ENCODE assay signal across 2 fruit fly cellular contexts in the genomic region with DNA sequence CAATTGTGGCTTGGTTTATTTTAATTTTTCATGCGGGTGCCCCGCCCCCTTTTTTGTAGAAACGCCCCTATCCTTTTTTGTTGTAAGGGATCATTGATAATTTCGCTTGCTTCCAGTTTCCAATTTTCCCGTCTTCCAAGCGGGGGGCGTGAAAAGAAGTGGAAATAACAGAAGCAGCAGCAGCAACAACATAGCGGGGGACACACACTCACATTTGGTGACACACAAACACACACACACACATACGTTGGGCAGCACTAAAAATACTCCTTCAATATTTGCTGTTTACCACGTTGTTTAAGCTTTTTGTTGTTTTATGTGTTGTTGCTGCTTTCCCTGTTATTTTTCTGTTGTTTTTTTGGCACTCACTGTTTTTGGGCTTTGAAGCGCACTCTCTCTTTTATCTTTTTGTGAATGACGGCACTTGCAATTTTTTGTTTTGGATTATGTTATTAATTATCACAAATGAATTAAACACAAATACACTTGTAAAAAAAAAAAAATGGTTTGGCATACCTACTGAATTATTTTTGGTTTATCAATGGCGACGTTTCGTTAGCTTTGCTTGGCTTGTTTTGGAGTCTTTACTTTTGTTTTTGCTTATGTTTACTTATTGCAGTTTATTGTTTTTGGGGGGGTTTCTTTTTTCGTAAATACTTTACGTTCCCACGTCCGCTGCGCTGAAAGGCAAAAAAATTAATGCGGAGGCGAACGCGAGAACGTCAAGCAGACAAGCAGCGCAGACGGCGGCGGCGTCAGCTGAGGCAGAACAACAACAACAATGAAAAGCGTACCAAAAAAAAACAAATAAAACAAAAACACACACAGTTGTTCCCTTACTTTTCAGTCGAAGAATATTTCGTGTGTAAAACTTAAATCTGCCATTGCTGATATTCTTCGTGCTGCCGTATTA.
TF ChIP-seq lines count a peak whose summit lies in the region.

No protein-coding gene starts in this region.

TF ChIP-seq in whole organism, embryonic, 481 proteins besides CTCF, POLR2A, EP300 and RAD21 (continued from another document and continues in another):
- TF ChIP-seq run (tag; optimal IDR thresholded peaks at IDR 0.05; lab: Kevin White, UChicago) = no peak
- TF ChIP-seq NfI (GFP tag; optimal IDR thresholded peaks at IDR 0.05; lab: Kevin White, UChicago) = no peak
- TF ChIP-seq inv (GFP tag; IDR thresholded peaks at IDR 0.05; lab: Robert Waterston, UW; ENCODE audit: partially characterized antibody) = no peak
- TF ChIP-seq CG4617 (GFP tag; optimal IDR thresholded peaks at IDR 0.05; lab: Kevin White, UChicago; ENCODE audit: borderline replicate concordance) = no peak
- no peak for TF ChIP-seq dimm (GFP tag; IDR thresholded peaks at IDR 0.05; lab: Robert Waterston, UW)
- peak; percentile 87 for TF ChIP-seq Adf1 (GFP tag; IDR thresholded peaks at IDR 0.05; lab: Robert Waterston, UW)
- TF ChIP-seq CG2712 (tag; optimal IDR thresholded peaks at IDR 0.05; lab: Kevin White, UChicago) = no peak
- no peak for TF ChIP-seq sd (tag; optimal IDR thresholded peaks at IDR 0.05; lab: Kevin White, UChicago)
- TF ChIP-seq CHES-1-like (GFP tag; optimal IDR thresholded peaks at IDR 0.05; lab: Kevin White, UChicago) = no peak
- TF ChIP-seq Bgb (GFP tag; IDR thresholded peaks at IDR 0.05; lab: Robert Waterston, UW; ENCODE audit: partially characterized antibody) = no peak
- no peak for TF ChIP-seq Hmx (GFP tag; optimal IDR thresholded peaks at IDR 0.05; lab: Kevin White, UChicago)
- TF ChIP-seq Mad (GFP tag; optimal IDR thresholded peaks at IDR 0.05; lab: Kevin White, UChicago) = no peak
- no peak for TF ChIP-seq CG13624 (GFP tag; optimal IDR thresholded peaks at IDR 0.05; lab: Kevin White, UChicago)
- no peak for TF ChIP-seq CG3281 (GFP tag; optimal IDR thresholded peaks at IDR 0.05; lab: Kevin White, UChicago)
- no peak for TF ChIP-seq CG17385 (GFP tag; optimal IDR thresholded peaks at IDR 0.05; lab: Kevin White, UChicago)
- TF ChIP-seq CG4282 (GFP tag; optimal IDR thresholded peaks at IDR 0.05; lab: Kevin White, UChicago) = no peak
- peak; percentile 23 for TF ChIP-seq sqz (GFP tag; optimal IDR thresholded peaks at IDR 0.05; lab: Kevin White, UChicago)
- no peak for TF ChIP-seq CG14710 (tag; optimal IDR thresholded peaks at IDR 0.05; lab: Kevin White, UChicago)
- peak; percentile 48 for TF ChIP-seq cg (GFP tag; optimal IDR thresholded peaks at IDR 0.05; lab: Kevin White, UChicago)
- peak; percentile 22 for TF ChIP-seq twi (tag; optimal IDR thresholded peaks at IDR 0.05; lab: Kevin White, UChicago)
- TF ChIP-seq CG12942 (GFP tag; optimal IDR thresholded peaks at IDR 0.05; lab: Kevin White, UChicago) = no peak
- no peak for TF ChIP-seq Max (GFP tag; optimal IDR thresholded peaks at IDR 0.05; lab: Kevin White, UChicago)
- no peak for TF ChIP-seq prd (optimal IDR thresholded peaks at IDR 0.05; lab: Kevin White, UChicago)
- no peak for TF ChIP-seq prd (GFP tag; IDR thresholded peaks at IDR 0.05; lab: Robert Waterston, UW)
- TF ChIP-seq GATAe (GFP tag; conservative IDR thresholded peaks at IDR 0.05; lab: Robert Waterston, UW) = no peak
- TF ChIP-seq HmgZ (tag; optimal IDR thresholded peaks at IDR 0.05; lab: Kevin White, UChicago) = no peak
- TF ChIP-seq CG10321 (GFP tag; IDR thresholded peaks at IDR 0.05; lab: Robert Waterston, UW) = no peak
- TF ChIP-seq exex (tag; optimal IDR thresholded peaks at IDR 0.05; lab: Kevin White, UChicago) = no peak
- no peak for TF ChIP-seq CG1529 (GFP tag; optimal IDR thresholded peaks at IDR 0.05; lab: Kevin White, UChicago)
- TF ChIP-seq zen (tag; optimal IDR thresholded peaks at IDR 0.05; lab: Kevin White, UChicago) = no peak
- no peak for TF ChIP-seq ttk (GFP tag; IDR thresholded peaks at IDR 0.05; lab: Robert Waterston, UW)
- TF ChIP-seq salm (tag; optimal IDR thresholded peaks at IDR 0.05; lab: Kevin White, UChicago) = no peak
- peak; percentile 14 for TF ChIP-seq CG12769 (tag; optimal IDR thresholded peaks at IDR 0.05; lab: Kevin White, UChicago)
- TF ChIP-seq CG17186 (GFP tag; optimal IDR thresholded peaks at IDR 0.05; lab: Kevin White, UChicago) = no peak
- TF ChIP-seq CG6854 (GFP tag; optimal IDR thresholded peaks at IDR 0.05; lab: Kevin White, UChicago) = no peak
- no peak for TF ChIP-seq CG5953 (GFP tag; IDR thresholded peaks at IDR 0.05; lab: Robert Waterston, UW)
- no peak for TF ChIP-seq dysf (GFP tag; IDR thresholded peaks at IDR 0.05; lab: Robert Waterston, UW)
- TF ChIP-seq sim (GFP tag; IDR thresholded peaks at IDR 0.05; lab: Robert Waterston, UW) = no peak
- TF ChIP-seq CG7928 (GFP tag; optimal IDR thresholded peaks at IDR 0.05; lab: Kevin White, UChicago) = no peak
- no peak for TF ChIP-seq CG2129 (GFP tag; IDR thresholded peaks at IDR 0.05; lab: Robert Waterston, UW; ENCODE audit: partially characterized antibody)
- no peak for TF ChIP-seq Dll (GFP tag; IDR thresholded peaks at IDR 0.05; lab: Robert Waterston, UW; ENCODE audit: partially characterized antibody)
- TF ChIP-seq Meics (GFP tag; optimal IDR thresholded peaks at IDR 0.05; lab: Kevin White, UChicago) = no peak
- TF ChIP-seq schlank (tag; optimal IDR thresholded peaks at IDR 0.05; lab: Kevin White, UChicago) = no peak
- TF ChIP-seq zfh2 (GFP tag; optimal IDR thresholded peaks at IDR 0.05; lab: Kevin White, UChicago) = no peak
- TF ChIP-seq CG18599 (GFP tag; optimal IDR thresholded peaks at IDR 0.05; lab: Kevin White, UChicago) = no peak
- TF ChIP-seq CG14965 (GFP tag; optimal IDR thresholded peaks at IDR 0.05; lab: Kevin White, UChicago; ENCODE audit: borderline replicate concordance) = no peak
- TF ChIP-seq Dp (GFP tag; optimal IDR thresholded peaks at IDR 0.05; lab: Kevin White, UChicago) = no peak
- TF ChIP-seq cwo (GFP tag; optimal IDR thresholded peaks at IDR 0.05; lab: Kevin White, UChicago) = no peak
- TF ChIP-seq CG3726 (GFP tag; IDR thresholded peaks at IDR 0.05; lab: Robert Waterston, UW) = no peak
- no peak for TF ChIP-seq tio (GFP tag; optimal IDR thresholded peaks at IDR 0.05; lab: Kevin White, UChicago)
- TF ChIP-seq CG6791 (GFP tag; IDR thresholded peaks at IDR 0.05; lab: Robert Waterston, UW; ENCODE audit: partially characterized antibody) = no peak
- no peak for TF ChIP-seq seq (GFP tag; IDR thresholded peaks at IDR 0.05; lab: Robert Waterston, UW)
- no peak for TF ChIP-seq CG11560 (tag; IDR thresholded peaks at IDR 0.05; lab: Robert Waterston, UW)
- peak; percentile 72 for TF ChIP-seq nom (GFP tag; optimal IDR thresholded peaks at IDR 0.05; lab: Kevin White, UChicago)
- TF ChIP-seq CG4854 (GFP tag; optimal IDR thresholded peaks at IDR 0.05; lab: Kevin White, UChicago) = no peak
- TF ChIP-seq CG10267 (tag; optimal IDR thresholded peaks at IDR 0.05; lab: Kevin White, UChicago) = no peak
- TF ChIP-seq gce (GFP tag; IDR thresholded peaks at IDR 0.05; lab: Robert Waterston, UW) = no peak
- no peak for TF ChIP-seq CG9437 (GFP tag; optimal IDR thresholded peaks at IDR 0.05; lab: Kevin White, UChicago)
- TF ChIP-seq ERR (GFP tag; optimal IDR thresholded peaks at IDR 0.05; lab: Kevin White, UChicago) = no peak
- no peak for TF ChIP-seq Abd-B (GFP tag; optimal IDR thresholded peaks at IDR 0.05; lab: Kevin White, UChicago)
- peak; percentile 5; the same call in 1 of the 2 replicates for TF ChIP-seq Drgx (GFP tag; IDR thresholded peaks at IDR 0.05; lab: Robert Waterston, UW)
- no peak for TF ChIP-seq Dip3 (GFP tag; optimal IDR thresholded peaks at IDR 0.05; lab: Kevin White, UChicago)
- TF ChIP-seq Sry-β (GFP tag; optimal IDR thresholded peaks at IDR 0.05; lab: Kevin White, UChicago) = no peak

TF ChIP-seq in whole organism, prepupa, 60 proteins besides CTCF, POLR2A, EP300 and RAD21 (continued from another document):
- TF ChIP-seq CG4318 (GFP tag; optimal IDR thresholded peaks at IDR 0.05; lab: Kevin White, UChicago) = no peak
- peak; percentile 0 for TF ChIP-seq OdsH (GFP tag; optimal IDR thresholded peaks at IDR 0.05; lab: Kevin White, UChicago)
- no peak for TF ChIP-seq CG34406 (GFP tag; optimal IDR thresholded peaks at IDR 0.05; lab: Kevin White, UChicago)
- no peak for TF ChIP-seq CG31627 (GFP tag; optimal IDR thresholded peaks at IDR 0.05; lab: Kevin White, UChicago)
- peak; percentile 41 for TF ChIP-seq Sox102F (GFP tag; optimal IDR thresholded peaks at IDR 0.05; lab: Kevin White, UChicago)
- TF ChIP-seq Eip78C (GFP tag; lab: Kevin White, UChicago) = peak; percentile 74
- no peak for TF ChIP-seq esn (GFP tag; optimal IDR thresholded peaks at IDR 0.05; lab: Kevin White, UChicago)
- TF ChIP-seq Met (GFP tag; optimal IDR thresholded peaks at IDR 0.05; lab: Kevin White, UChicago) = peak; percentile 29
- TF ChIP-seq Eip75B (GFP tag; optimal IDR thresholded peaks at IDR 0.05; lab: Kevin White, UChicago) = no peak
- no peak for TF ChIP-seq dac (GFP tag; optimal IDR thresholded peaks at IDR 0.05; lab: Kevin White, UChicago)
- no peak for TF ChIP-seq CG6854 (GFP tag; optimal IDR thresholded peaks at IDR 0.05; lab: Kevin White, UChicago)
- no peak for TF ChIP-seq CG9139 (GFP tag; optimal IDR thresholded peaks at IDR 0.05; lab: Kevin White, UChicago)
- TF ChIP-seq Hr38 (GFP tag; optimal IDR thresholded peaks at IDR 0.05; lab: Kevin White, UChicago) = no peak
- no peak for TF ChIP-seq dsx (GFP tag; optimal IDR thresholded peaks at IDR 0.05; lab: Kevin White, UChicago; ENCODE audit: poor library complexity, severe bottlenecking)
- TF ChIP-seq CG11294 (GFP tag; IDR thresholded peaks at IDR 0.05; lab: Robert Waterston, UW) = no peak
- no peak for TF ChIP-seq salr (GFP tag; optimal IDR thresholded peaks at IDR 0.05; lab: Kevin White, UChicago)
- no peak for TF ChIP-seq fd59A (GFP tag; optimal IDR thresholded peaks at IDR 0.05; lab: Kevin White, UChicago)
- TF ChIP-seq CG6808 (GFP tag; optimal IDR thresholded peaks at IDR 0.05; lab: Kevin White, UChicago) = no peak
- peak; percentile 10 for TF ChIP-seq Smox (GFP tag; optimal IDR thresholded peaks at IDR 0.05; lab: Kevin White, UChicago)
- no peak for TF ChIP-seq CG15336 (GFP tag; IDR thresholded peaks at IDR 0.05; lab: Robert Waterston, UW)
- TF ChIP-seq CG6792 (GFP tag; optimal IDR thresholded peaks at IDR 0.05; lab: Kevin White, UChicago) = no peak
- TF ChIP-seq ss (GFP tag; optimal IDR thresholded peaks at IDR 0.05; lab: Kevin White, UChicago) = no peak
- no peak for TF ChIP-seq Gug (GFP tag; IDR thresholded peaks at IDR 0.05; lab: Robert Waterston, UW)
- no peak for TF ChIP-seq CG32006 (GFP tag; optimal IDR thresholded peaks at IDR 0.05; lab: Kevin White, UChicago)
- TF ChIP-seq CG1621 (tag; optimal IDR thresholded peaks at IDR 0.05; lab: Kevin White, UChicago) = no peak
- TF ChIP-seq CG6163 (GFP tag; IDR thresholded peaks at IDR 0.05; lab: Robert Waterston, UW) = peak; percentile 7; the same call in 2 of the 3 replicates
- no peak for TF ChIP-seq net (GFP tag; optimal IDR thresholded peaks at IDR 0.05; lab: Kevin White, UChicago)
- TF ChIP-seq CG8632 (GFP tag; optimal IDR thresholded peaks at IDR 0.05; lab: Kevin White, UChicago) = no peak
- no peak for TF ChIP-seq Lpt (GFP tag; optimal IDR thresholded peaks at IDR 0.05; lab: Kevin White, UChicago)
- no peak for TF ChIP-seq CG11902 (GFP tag; optimal IDR thresholded peaks at IDR 0.05; lab: Kevin White, UChicago)
- peak; percentile 24 for TF ChIP-seq topi (GFP tag; optimal IDR thresholded peaks at IDR 0.05; lab: Kevin White, UChicago)
- TF ChIP-seq CG3919 (GFP tag; optimal IDR thresholded peaks at IDR 0.05; lab: Kevin White, UChicago) = no peak
- TF ChIP-seq vri (GFP tag; optimal IDR thresholded peaks at IDR 0.05; lab: Kevin White, UChicago) = peak; percentile 36
- TF ChIP-seq fkh (GFP tag; optimal IDR thresholded peaks at IDR 0.05; lab: Kevin White, UChicago) = peak; percentile 48
- TF ChIP-seq CG8119 (GFP tag; IDR thresholded peaks at IDR 0.05; lab: Robert Waterston, UW) = no peak
- TF ChIP-seq Hr4 (GFP tag; optimal IDR thresholded peaks at IDR 0.05; lab: Kevin White, UChicago) = no peak
- no peak for TF ChIP-seq CG16779 (tag; optimal IDR thresholded peaks at IDR 0.05; lab: Kevin White, UChicago)
- no peak for TF ChIP-seq Eip93F (GFP tag; optimal IDR thresholded peaks at IDR 0.05; lab: Kevin White, UChicago)
- TF ChIP-seq svp (GFP tag; lab: Kevin White, UChicago) = peak; percentile 71
